Worm (Caenorhabditis elegans): Measurements from ENCODE around the gene saeg-1.
A peak's percentile ranks its signal among the peaks of the same experiment; 100 is the strongest.

saeg-1 gene

DNA sequence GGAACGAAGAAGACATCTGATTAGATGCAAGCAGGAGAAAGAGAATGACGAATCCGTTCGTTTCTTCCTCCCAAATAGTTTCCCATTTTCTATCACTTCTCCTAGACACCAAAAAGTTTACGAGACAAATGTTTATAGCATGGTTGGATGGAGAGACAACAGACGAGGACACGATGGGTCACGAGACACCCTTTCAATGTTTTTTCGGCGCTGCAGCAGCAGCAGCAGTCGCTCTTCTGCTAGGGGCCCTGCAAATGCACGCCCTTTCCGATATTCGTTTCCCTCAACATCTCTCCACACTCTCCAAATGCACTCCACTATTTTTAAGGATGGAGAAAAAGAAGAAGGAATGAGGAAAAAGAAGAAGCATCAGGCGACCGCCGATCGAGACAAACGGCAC, 7.2 kb downstream of the saeg-1 start (continued):
- TF ChIP-seq nhr-12 (tag; optimal IDR thresholded peaks at IDR 0.05) (no peak), ztf-4 (tag; optimal IDR thresholded peaks at IDR 0.05) (peak; percentile 35), snpc-4 (tag; optimal IDR thresholded peaks at IDR 0.05) (peak; percentile 2), nhr-23 (tag; optimal IDR thresholded peaks at IDR 0.05) (peak; percentile 56), ama-1 (optimal IDR thresholded peaks at IDR 0.05) (peak; percentile 52), pha-4 (tag; optimal IDR thresholded peaks at IDR 0.05) (peak; percentile 59), nhr-11 (tag; optimal IDR thresholded peaks at IDR 0.05) (peak; percentile 63), R02D3.7 (tag; optimal IDR thresholded peaks at IDR 0.05) (no peak), mml-1 (tag; optimal IDR thresholded peaks at IDR 0.05) (no peak)

- TF ChIP-seq ceh-82 (tag; optimal IDR thresholded peaks at IDR 0.05) (no peak), skn-1 (tag; optimal IDR thresholded peaks at IDR 0.05) (no peak), nfya-1 (tag; optimal IDR thresholded peaks at IDR 0.05; ENCODE audit: insufficient read depth) (peak; percentile 15), lsy-12 (tag; optimal IDR thresholded peaks at IDR 0.05) (no peak), egl-5 (tag; optimal IDR thresholded peaks at IDR 0.05) (no peak), ztf-11 (tag; optimal IDR thresholded peaks at IDR 0.05) (no peak), tbx-2 (tag; optimal IDR thresholded peaks at IDR 0.05) (no peak), lin-39 (tag; optimal IDR thresholded peaks at IDR 0.05) (peak; percentile 49), egl-27 (tag; optimal IDR thresholded peaks at IDR 0.05) (no peak), jun-1 (tag; optimal IDR thresholded peaks at IDR 0.05) (peak; percentile 10), nhr-237 (tag; optimal IDR thresholded peaks at IDR 0.05) (no peak), nhr-28 (tag; optimal IDR thresholded peaks at IDR 0.05) (no peak), fkh-10 (GFP tag; optimal IDR thresholded peaks at IDR 0.05) (peak; percentile 23), pha-4 (tag; optimal IDR thresholded peaks at IDR 0.05) (peak; percentile 78), ceh-28 (tag; optimal IDR thresholded peaks at IDR 0.05) (no peak), ama-1 (optimal IDR thresholded peaks at IDR 0.05) (peak; percentile 47), unc-39 (tag; optimal IDR thresholded peaks at IDR 0.05) (no peak), lin-15B (tag; optimal IDR thresholded peaks at IDR 0.05) (no peak), nhr-23 (tag; optimal IDR thresholded peaks at IDR 0.05) (no peak), elt-3 (tag; optimal IDR thresholded peaks at IDR 0.05) (no peak), ZK546.5 (tag; optimal IDR thresholded peaks at IDR 0.05) (no peak), aly-2 (tag; optimal IDR thresholded peaks at IDR 0.05) (no peak), R02D3.7 (tag; optimal IDR thresholded peaks at IDR 0.05) (no peak), ztf-4 (tag; optimal IDR thresholded peaks at IDR 0.05) (no peak), zag-1 (tag; optimal IDR thresholded peaks at IDR 0.05) (no peak), unc-62 (GFP tag; optimal IDR thresholded peaks at IDR 0.05) (no peak), nhr-43 (tag; optimal IDR thresholded peaks at IDR 0.05; ENCODE audit: poor library complexity, severe bottlenecking) (no peak), nhr-25 (tag; optimal IDR thresholded peaks at IDR 0.05) (peak; percentile 10), elt-2 (tag; optimal IDR thresholded peaks at IDR 0.05) (peak; percentile 42), hmg-11 (tag; optimal IDR thresholded peaks at IDR 0.05) (no peak), nhr-76 (tag; optimal IDR thresholded peaks at IDR 0.05) (no peak), daf-12 (tag; optimal IDR thresholded peaks at IDR 0.05) (no peak), pqm-1 (tag; optimal IDR thresholded peaks at IDR 0.05) (peak; percentile 58), ceh-16 (tag; optimal IDR thresholded peaks at IDR 0.05) (no peak), nhr-11 (tag; optimal IDR thresholded peaks at IDR 0.05) (peak; percentile 64)
These were observed 8.4 kb downstream of the saeg-1 start for ce11 chrV:10856901-10857637.

DNA sequence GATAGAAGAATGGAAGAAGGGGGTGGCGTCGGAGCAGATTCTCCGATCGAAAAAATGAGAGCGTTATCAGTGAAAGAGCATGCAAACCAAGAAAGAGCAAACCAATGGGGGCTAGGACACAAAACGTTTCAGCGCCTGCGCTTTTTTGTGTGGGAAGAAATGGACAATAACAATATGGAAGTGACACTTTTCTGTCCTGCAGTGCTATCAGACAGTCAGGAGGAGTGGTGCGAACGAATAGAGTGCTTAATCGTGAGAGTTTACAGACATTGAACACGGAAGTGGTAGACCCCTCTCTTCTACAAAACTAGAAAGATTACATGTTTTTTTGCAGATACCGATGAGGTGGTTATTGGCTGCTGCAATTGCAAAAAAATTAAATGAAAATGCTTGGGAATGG, 10.1 kb downstream of the saeg-1 start:
- TF ChIP-seq pqm-1 (tag; optimal IDR thresholded peaks at IDR 0.05) (peak; percentile 94), ceh-28 (tag; optimal IDR thresholded peaks at IDR 0.05) (no peak), pha-4 (tag; optimal IDR thresholded peaks at IDR 0.05) (peak; percentile 26), nfya-1 (tag; optimal IDR thresholded peaks at IDR 0.05; ENCODE audit: insufficient read depth) (peak; percentile 1), nhr-77 (tag; optimal IDR thresholded peaks at IDR 0.05) (no peak), zag-1 (tag; optimal IDR thresholded peaks at IDR 0.05) (no peak), daf-12 (tag; optimal IDR thresholded peaks at IDR 0.05) (no peak), jun-1 (tag; optimal IDR thresholded peaks at IDR 0.05) (peak; percentile 68), egl-27 (tag; optimal IDR thresholded peaks at IDR 0.05) (peak; percentile 35), ceh-82 (tag; optimal IDR thresholded peaks at IDR 0.05) (no peak), elt-2 (tag; optimal IDR thresholded peaks at IDR 0.05) (peak; percentile 91), egl-5 (tag; optimal IDR thresholded peaks at IDR 0.05) (no peak)

All from whole organism, L3 larva.